Fruit fly (Drosophila melanogaster): ENCODE results near the gene Saf-B.
A peak's percentile ranks its signal among the peaks of the same experiment; 100 is the strongest.

The Saf-B gene

dm6 chr3R:24813637-24814301 is 3.5 kb upstream of the Saf-B start, which contains the start of the genes lili and CG34150 (continued):
- TF ChIP-seq Nf-YC (tag; optimal IDR thresholded peaks at IDR 0.05) (peak; percentile 75), CG17359 (tag; optimal IDR thresholded peaks at IDR 0.05) (peak; percentile 90), CG16779 (GFP tag; IDR thresholded peaks at IDR 0.05) (no peak), CG43689 (GFP tag; IDR thresholded peaks at IDR 0.05) (no peak), grau (tag; optimal IDR thresholded peaks at IDR 0.05) (peak; percentile 75), CG7271 (tag; optimal IDR thresholded peaks at IDR 0.05) (peak; percentile 66), mam (GFP tag; optimal IDR thresholded peaks at IDR 0.05) (peak; percentile 80), eyg (GFP tag; optimal IDR thresholded peaks at IDR 0.05) (no peak), Doc2 (GFP tag; IDR thresholded peaks at IDR 0.05) (no peak), CG3163 (GFP tag; optimal IDR thresholded peaks at IDR 0.05) (peak; percentile 34), Sry-β (GFP tag; optimal IDR thresholded peaks at IDR 0.05) (peak; percentile 27), CG8089 (GFP tag; optimal IDR thresholded peaks at IDR 0.05) (peak; percentile 57), ab (GFP tag; optimal IDR thresholded peaks at IDR 0.05) (no peak), salm (tag; optimal IDR thresholded peaks at IDR 0.05) (no peak), chinmo (GFP tag; IDR thresholded peaks at IDR 0.05; ENCODE audit: partially characterized antibody) (no peak), gsb-n (tag; optimal IDR thresholded peaks at IDR 0.05) (peak; percentile 43), HLH3B (GFP tag; IDR thresholded peaks at IDR 0.05) (peak; percentile 64), CG14014 (GFP tag; IDR thresholded peaks at IDR 0.05) (peak; percentile 78), sisA (GFP tag; IDR thresholded peaks at IDR 0.05) (peak; percentile 62), hkb (optimal IDR thresholded peaks at IDR 0.05) (peak; percentile 19), hkb (GFP tag; IDR thresholded peaks at IDR 0.05) (peak; percentile 69), CG13624 (GFP tag; optimal IDR thresholded peaks at IDR 0.05) (peak; percentile 88), onecut (GFP tag; IDR thresholded peaks at IDR 0.05) (peak; percentile 47), CG31388 (GFP tag; optimal IDR thresholded peaks at IDR 0.05) (peak; percentile 77), tio (GFP tag; optimal IDR thresholded peaks at IDR 0.05) (peak; percentile 54), NfI (GFP tag; optimal IDR thresholded peaks at IDR 0.05) (peak; percentile 69), ci (GFP tag; IDR thresholded peaks at IDR 0.05) (peak; percentile 73), CG10565 (GFP tag; optimal IDR thresholded peaks at IDR 0.05) (no peak), CG10366 (GFP tag; IDR thresholded peaks at IDR 0.05) (peak; percentile 63), fru (optimal IDR thresholded peaks at IDR 0.05) (no peak), CG8290 (GFP tag; optimal IDR thresholded peaks at IDR 0.05) (peak; percentile 90), CG8290 (tag; optimal IDR thresholded peaks at IDR 0.05) (peak; percentile 19 to 21), trem (tag; optimal IDR thresholded peaks at IDR 0.05) (peak; percentile 92), CG8924 (tag; optimal IDR thresholded peaks at IDR 0.05) (peak; percentile 75), Adf1 (GFP tag; IDR thresholded peaks at IDR 0.05) (peak; percentile 44), CG4424 (GFP tag; optimal IDR thresholded peaks at IDR 0.05) (peak; percentile 78), Meics (GFP tag; optimal IDR thresholded peaks at IDR 0.05) (peak; percentile 52), mirr (GFP tag; optimal IDR thresholded peaks at IDR 0.05) (no peak), CG15601 (tag; optimal IDR thresholded peaks at IDR 0.05) (peak; percentile 84), cg (GFP tag; optimal IDR thresholded peaks at IDR 0.05) (no peak), kah (GFP tag; optimal IDR thresholded peaks at IDR 0.05) (no peak), fd64A (GFP tag; optimal IDR thresholded peaks at IDR 0.05) (no peak), Xrp1 (GFP tag; IDR thresholded peaks at IDR 0.05) (peak; percentile 73; the same call in 1 of the 2 replicates), gfzf (GFP tag; optimal IDR thresholded peaks at IDR 0.05) (peak; percentile 35), CG10959 (GFP tag; IDR thresholded peaks at IDR 0.05) (no peak), CG8281 (tag; optimal IDR thresholded peaks at IDR 0.05) (peak; percentile 36), ewg (GFP tag; optimal IDR thresholded peaks at IDR 0.05) (peak; percentile 51), B-H2 (GFP tag; optimal IDR thresholded peaks at IDR 0.05) (peak; percentile 86), CG17385 (GFP tag; optimal IDR thresholded peaks at IDR 0.05) (peak; percentile 63), chn (GFP tag; optimal IDR thresholded peaks at IDR 0.05) (peak; percentile 78), CG14441 (GFP tag; IDR thresholded peaks at IDR 0.05) (peak; percentile 62; the same call in 1 of the 2 replicates), Hsf (GFP tag; optimal IDR thresholded peaks at IDR 0.05) (peak; percentile 84)

Data from whole organism, embryonic.